Fruit fly (Drosophila melanogaster): ENCODE results near the gene Cad96Cb.

dm6 chr3R:25239880-25240279, 7.8 kb upstream of the Cad96Cb start, which contains the start of gene to:
- no peak for TF ChIP-seq CG8478 (optimal IDR thresholded peaks at IDR 0.05)
- TF ChIP-seq CTCF (optimal IDR thresholded peaks at IDR 0.05): no peak

All from S2 (cell line).